Worm (Caenorhabditis elegans): ENCODE results near the gene mab-7.
"Not testable (repeated sequence)": the region's sequence is repeated elsewhere in the genome, so short reads cannot be mapped to it uniquely, and the experiment has no call there.

mab-7 gene

ce11 chrX:912564-912963, 14.7 kb upstream of the mab-7 start:
- TF ChIP-seq ztf-3 (GFP tag; optimal IDR thresholded peaks at IDR 0.05) (no peak), snpc-1.3 (tag; optimal IDR thresholded peaks at IDR 0.05; ENCODE audit: insufficient read depth) (no peak), fkh-3 (tag; optimal IDR thresholded peaks at IDR 0.05) (no peak), ztf-22 (GFP tag; optimal IDR thresholded peaks at IDR 0.05) (no peak), aptf-2 (GFP tag; conservative IDR thresholded peaks at IDR 0.05) (no peak), zfh-2 (GFP tag; conservative IDR thresholded peaks at IDR 0.05) (no peak), F52B5.7 (tag; optimal IDR thresholded peaks at IDR 0.05) (no peak), nhr-27 (tag; optimal IDR thresholded peaks at IDR 0.05) (no peak)

ce11 chrX:910337-910736, 12.5 kb upstream of the mab-7 start:
- TF ChIP-seq madf-3 (GFP tag; IDR thresholded peaks at IDR 0.05) = no peak
- TF ChIP-seq hmg-1.2 (GFP tag; IDR thresholded peaks at IDR 0.05) = no peak
- no peak for TF ChIP-seq attf-6 (GFP tag; IDR thresholded peaks at IDR 0.05)
- TF ChIP-seq bed-2 (GFP tag; IDR thresholded peaks at IDR 0.05) = no peak
- no peak for TF ChIP-seq ceh-40 (GFP tag; IDR thresholded peaks at IDR 0.05)
- no peak for TF ChIP-seq F57A8.1 (GFP tag; optimal IDR thresholded peaks at IDR 0.05)
- TF ChIP-seq dpff-1 (tag; optimal IDR thresholded peaks at IDR 0.05) = no peak
- no peak for TF ChIP-seq unc-130 (GFP tag; optimal IDR thresholded peaks at IDR 0.05)
- no peak for TF ChIP-seq ztf-3 (GFP tag; optimal IDR thresholded peaks at IDR 0.05)

ce11 chrX:902512-902911, 4.7 kb upstream of the mab-7 start, which contains the start of gene ZC13.10:
Gene ZC13.10, minus strand, starts transcription at chrX:902612.
- no peak for TF ChIP-seq rpc-1 (optimal IDR thresholded peaks at IDR 0.05)
- TF ChIP-seq rpc-1 (tag; optimal IDR thresholded peaks at IDR 0.05) = no peak
- TF ChIP-seq akir-1 (GFP tag; optimal IDR thresholded peaks at IDR 0.05) = no peak
- no peak for TF ChIP-seq nfya-2 (GFP tag; IDR thresholded peaks at IDR 0.05)
- TF ChIP-seq repo-1 (tag; optimal IDR thresholded peaks at IDR 0.05) = no peak
- TF ChIP-seq F10E7.11 (tag; optimal IDR thresholded peaks at IDR 0.05) = no peak
- TF ChIP-seq T26A5.8 (tag; optimal IDR thresholded peaks at IDR 0.05) = no peak
- no peak for TF ChIP-seq Y53G8AR.9 (GFP tag; conservative IDR thresholded peaks at IDR 0.05)
- no peak for TF ChIP-seq lin-26 (GFP tag; IDR thresholded peaks at IDR 0.05)
- TF ChIP-seq efl-1 (GFP tag; optimal IDR thresholded peaks at IDR 0.05) = no peak
- TF ChIP-seq egl-44 (GFP tag; IDR thresholded peaks at IDR 0.05) = no peak
- no peak for TF ChIP-seq rec-8 (tag; optimal IDR thresholded peaks at IDR 0.05)
- TF ChIP-seq madf-6 (GFP tag; IDR thresholded peaks at IDR 0.05) = no peak
- TF ChIP-seq aptf-2 (GFP tag; conservative IDR thresholded peaks at IDR 0.05) = no peak
- TF ChIP-seq Y67H2A.10 (GFP tag; conservative IDR thresholded peaks at IDR 0.05) = no peak
- no peak for TF ChIP-seq somi-1 (GFP tag; optimal IDR thresholded peaks at IDR 0.05)

ce11 chrX:892537-892936, 5.3 kb downstream of the mab-7 start:
- 0 out of 2 replicates have a peak, but pooled peaks have one; percentile 76 for TF ChIP-seq F37B4.10 (GFP tag; IDR thresholded peaks at IDR 0.05)
- TF ChIP-seq snpc-4 (GFP tag; optimal IDR thresholded peaks at IDR 0.05) = not testable (repeated sequence)
- peak in 1 of 4 experiments; percentile 83 for TF ChIP-seq snpc-4 (tag; optimal IDR thresholded peaks at IDR 0.05)

ce11 chrX:888294-888693, 9.6 kb downstream of the mab-7 start, which contains the start of gene mam-1:
Gene mam-1, minus strand, starts transcription at chrX:888394.
- TF ChIP-seq die-1 (tag; optimal IDR thresholded peaks at IDR 0.05) = no peak
- TF ChIP-seq Y95B8A.8 (GFP tag; IDR thresholded peaks at IDR 0.05) = no peak
- no peak for TF ChIP-seq snpc-1.3 (tag; optimal IDR thresholded peaks at IDR 0.05; ENCODE audit: insufficient read depth)
- TF ChIP-seq cebp-2 (GFP tag; IDR thresholded peaks at IDR 0.05) = no peak
